5 fruit fly cellular contexts compared by ENCODE assay signal in genomic region chrX:2135868-2136787, dm6.
TF ChIP-seq lines count a peak whose summit lies in the region.

No protein-coding gene starts in this region.

- TF ChIP-seq CTCF in whole organism, embryonic (GFP tag; optimal IDR thresholded peaks at IDR 0.05; lab: Kevin White, UChicago) = no peak

TF ChIP-seq in whole organism, adult, 20 proteins besides CTCF, POLR2A, EP300 and RAD21:
- no peak for TF ChIP-seq CG1620 (GFP tag; optimal IDR thresholded peaks at IDR 0.05; lab: Kevin White, UChicago)
- peak; percentile 16 for TF ChIP-seq CG5204 (GFP tag; optimal IDR thresholded peaks at IDR 0.05; lab: Kevin White, UChicago)

TF ChIP-seq in whole organism, embryonic, 481 proteins besides CTCF, POLR2A, EP300 and RAD21 (continues in another document):
- TF ChIP-seq NFAT (GFP tag; IDR thresholded peaks at IDR 0.05; lab: Robert Waterston, UW) (0 out of 2 replicates have a peak, but pooled peaks have one; percentile 22), HHEX (GFP tag; optimal IDR thresholded peaks at IDR 0.05; lab: Kevin White, UChicago) (no peak), CG11723 (GFP tag; optimal IDR thresholded peaks at IDR 0.05; lab: Kevin White, UChicago) (no peak), CG16863 (GFP tag; optimal IDR thresholded peaks at IDR 0.05; lab: Kevin White, UChicago) (peak; percentile 30), maf-S (GFP tag; optimal IDR thresholded peaks at IDR 0.05; lab: Kevin White, UChicago) (peak; percentile 65), CG6272 (GFP tag; IDR thresholded peaks at IDR 0.05; lab: Robert Waterston, UW) (peak; percentile 11; the same call in 1 of the 2 replicates), aop (GFP tag; IDR thresholded peaks at IDR 0.05; lab: Robert Waterston, UW) (no peak; the same call in 1 of the 2 replicates), CG15514 (GFP tag; optimal IDR thresholded peaks at IDR 0.05; lab: Kevin White, UChicago) (peak; percentile 6), NC2α (GFP tag; optimal IDR thresholded peaks at IDR 0.05; lab: Kevin White, UChicago) (no peak), fd3F (GFP tag; optimal IDR thresholded peaks at IDR 0.05; lab: Kevin White, UChicago) (no peak), pum (GFP tag; optimal IDR thresholded peaks at IDR 0.05; lab: Kevin White, UChicago) (no peak), tin (GFP tag; optimal IDR thresholded peaks at IDR 0.05; lab: Kevin White, UChicago) (no peak), CG4707 (GFP tag; optimal IDR thresholded peaks at IDR 0.05; lab: Kevin White, UChicago) (no peak), row (GFP tag; IDR thresholded peaks at IDR 0.05; lab: Robert Waterston, UW) (peak; percentile 76), otp (GFP tag; IDR thresholded peaks at IDR 0.05; lab: Robert Waterston, UW) (no peak), zen2 (GFP tag; IDR thresholded peaks at IDR 0.05; lab: Robert Waterston, UW; ENCODE audit: partially characterized antibody) (no peak), cg (GFP tag; optimal IDR thresholded peaks at IDR 0.05; lab: Kevin White, UChicago) (no peak), CG12219 (GFP tag; optimal IDR thresholded peaks at IDR 0.05; lab: Kevin White, UChicago) (no peak), NfI (GFP tag; optimal IDR thresholded peaks at IDR 0.05; lab: Kevin White, UChicago) (peak; percentile 21), hth (optimal IDR thresholded peaks at IDR 0.05; lab: Kevin White, UChicago) (no peak), Dek (tag; optimal IDR thresholded peaks at IDR 0.05; lab: Kevin White, UChicago) (no peak), C15 (GFP tag; IDR thresholded peaks at IDR 0.05; lab: Robert Waterston, UW) (no peak)

TF ChIP-seq in whole organism, prepupa, 60 proteins besides CTCF, POLR2A, EP300 and RAD21 (continues in another document):
- TF ChIP-seq CG34406 (GFP tag; optimal IDR thresholded peaks at IDR 0.05; lab: Kevin White, UChicago) (no peak), CG10669 (GFP tag; optimal IDR thresholded peaks at IDR 0.05; lab: Kevin White, UChicago) (no peak), Hr38 (GFP tag; optimal IDR thresholded peaks at IDR 0.05; lab: Kevin White, UChicago) (no peak), Gug (GFP tag; IDR thresholded peaks at IDR 0.05; lab: Robert Waterston, UW) (peak; percentile 45), CG10631 (GFP tag; optimal IDR thresholded peaks at IDR 0.05; lab: Kevin White, UChicago) (peak; percentile 39), dac (GFP tag; optimal IDR thresholded peaks at IDR 0.05; lab: Kevin White, UChicago) (no peak), Sox15 (GFP tag; optimal IDR thresholded peaks at IDR 0.05; lab: Kevin White, UChicago) (peak; percentile 31), CG3919 (GFP tag; optimal IDR thresholded peaks at IDR 0.05; lab: Kevin White, UChicago) (no peak), CG6163 (GFP tag; IDR thresholded peaks at IDR 0.05; lab: Robert Waterston, UW) (peak; percentile 23; the same call in 2 of the 3 replicates), CG6276 (GFP tag; optimal IDR thresholded peaks at IDR 0.05; lab: Kevin White, UChicago) (no peak), CG16779 (tag; optimal IDR thresholded peaks at IDR 0.05; lab: Kevin White, UChicago) (no peak), Ets96B (tag; optimal IDR thresholded peaks at IDR 0.05; lab: Kevin White, UChicago) (no peak), CG3032 (tag; optimal IDR thresholded peaks at IDR 0.05; lab: Kevin White, UChicago) (no peak), Met (GFP tag; optimal IDR thresholded peaks at IDR 0.05; lab: Kevin White, UChicago) (no peak), Sox102F (GFP tag; optimal IDR thresholded peaks at IDR 0.05; lab: Kevin White, UChicago) (no peak), CG9139 (GFP tag; optimal IDR thresholded peaks at IDR 0.05; lab: Kevin White, UChicago) (no peak), CG11294 (GFP tag; IDR thresholded peaks at IDR 0.05; lab: Robert Waterston, UW) (peak; percentile 58), Eip78C (GFP tag; lab: Kevin White, UChicago) (peak; percentile 69), CG31627 (GFP tag; optimal IDR thresholded peaks at IDR 0.05; lab: Kevin White, UChicago) (peak; percentile 50), CG32006 (GFP tag; optimal IDR thresholded peaks at IDR 0.05; lab: Kevin White, UChicago) (peak; percentile 16), CG6808 (GFP tag; optimal IDR thresholded peaks at IDR 0.05; lab: Kevin White, UChicago) (no peak), lz (GFP tag; optimal IDR thresholded peaks at IDR 0.05; lab: Kevin White, UChicago) (peak; percentile 26), spab (GFP tag; optimal IDR thresholded peaks at IDR 0.05; lab: Kevin White, UChicago) (no peak), Sox14 (GFP tag; optimal IDR thresholded peaks at IDR 0.05; lab: Kevin White, UChicago) (no peak)

TF ChIP-seq in whole organism, pupa, 21 proteins besides CTCF, POLR2A, EP300 and RAD21:
- TF ChIP-seq fd96Ca (GFP tag; IDR thresholded peaks at IDR 0.05; lab: Robert Waterston, UW) (peak; percentile 56), CG13204 (GFP tag; optimal IDR thresholded peaks at IDR 0.05; lab: Kevin White, UChicago) (no peak), CG8301 (tag; optimal IDR thresholded peaks at IDR 0.05; lab: Kevin White, UChicago) (peak; percentile 7), CG8159 (tag; optimal IDR thresholded peaks at IDR 0.05; lab: Kevin White, UChicago) (peak; percentile 22), CG4496 (GFP tag; IDR thresholded peaks at IDR 0.05; lab: Robert Waterston, UW) (peak; percentile 24; the same call in 1 of the 3 replicates), CG15710 (tag; optimal IDR thresholded peaks at IDR 0.05; lab: Kevin White, UChicago) (no peak), rn (GFP tag; IDR thresholded peaks at IDR 0.05; lab: Robert Waterston, UW) (no peak), CG32121 (GFP tag; IDR thresholded peaks at IDR 0.05; lab: Robert Waterston, UW) (peak; percentile 7; the same call in 1 of the 2 replicates), Pif1A (GFP tag; optimal IDR thresholded peaks at IDR 0.05; lab: Kevin White, UChicago) (no peak), CG10348 (GFP tag; IDR thresholded peaks at IDR 0.05; lab: Robert Waterston, UW) (peak; percentile 43; the same call in 1 of the 2 replicates), CG14655 (GFP tag; optimal IDR thresholded peaks at IDR 0.05; lab: Kevin White, UChicago) (no peak), D1 (tag; optimal IDR thresholded peaks at IDR 0.05; lab: Kevin White, UChicago) (peak; percentile 22), CG12605 (GFP tag; IDR thresholded peaks at IDR 0.05; lab: Robert Waterston, UW) (no peak), gl (tag; optimal IDR thresholded peaks at IDR 0.05; lab: Kevin White, UChicago) (no peak), EcR (GFP tag; optimal IDR thresholded peaks at IDR 0.05; lab: Kevin White, UChicago) (no peak)

TF ChIP-seq in whole organism, wandering third instar larva, 38 proteins besides CTCF, POLR2A, EP300 and RAD21:
- TF ChIP-seq Dfd (GFP tag; optimal IDR thresholded peaks at IDR 0.05; lab: Kevin White, UChicago) (peak; percentile 52), foxo (GFP tag; optimal IDR thresholded peaks at IDR 0.05; lab: Kevin White, UChicago) (peak in 1 of 2 experiments; percentile 59), sv (GFP tag; optimal IDR thresholded peaks at IDR 0.05; lab: Kevin White, UChicago) (no peak), ey (GFP tag; optimal IDR thresholded peaks at IDR 0.05; lab: Kevin White, UChicago) (peak; percentile 42), Rel (GFP tag; optimal IDR thresholded peaks at IDR 0.05; lab: Kevin White, UChicago) (no peak), Rel (tag; optimal IDR thresholded peaks at IDR 0.05; lab: Kevin White, UChicago) (peak; percentile 89), dsf (GFP tag; optimal IDR thresholded peaks at IDR 0.05; lab: Kevin White, UChicago; ENCODE audit: borderline replicate concordance) (no peak), fru (GFP tag; optimal IDR thresholded peaks at IDR 0.05; lab: Kevin White, UChicago) (peak; percentile 45)
